Worm (Caenorhabditis elegans) whole organism, mixed stage, embryonic: ENCODE data around the gene ZC21.8.

Experiments used
- M03D4.4 ChIP-seq: sonication (generic microtip); optimal IDR thresholded peaks from 2 replicates; lab custom pipeline; 2017; ENCODE audit warnings: mild to moderate bottlenecking, missing genetic modification characterization, missing compliant biosample characterization
- bed-3 ChIP-seq: fragments of 200-800 bp; sonication (Bioruptor generic); optimal IDR thresholded peaks from 3 replicates; lab custom pipeline; 2018; ENCODE audit warnings: mild to moderate bottlenecking, missing genetic modification characterization, moderate library complexity, missing compliant biosample characterization
- blmp-1 ChIP-seq: fragments of 150-350 bp; optimal IDR thresholded peaks from 2 replicates; lab custom pipeline; 2014; ENCODE audit warnings: missing biosample characterization, missing genetic modification characterization
- ceh-39 ChIP-seq: fragments of 150-350 bp; optimal IDR thresholded peaks from 2 replicates; lab custom pipeline; 2014; ENCODE audit warnings: missing biosample characterization, missing genetic modification characterization
- ceh-43 ChIP-seq: fragments of 200-800 bp; sonication (Bioruptor generic); optimal IDR thresholded peaks from 2 replicates; lab custom pipeline; 2018; ENCODE audit warnings: mild to moderate bottlenecking, missing genetic modification characterization, moderate library complexity, missing compliant biosample characterization
- ceh-83 ChIP-seq: fragments of 200-800 bp; sonication (Bioruptor generic); optimal IDR thresholded peaks from 2 replicates; lab custom pipeline; 2018; ENCODE audit warnings: mild to moderate bottlenecking, missing genetic modification characterization, missing compliant biosample characterization
- ces-1 ChIP-seq: fragments of 150-350 bp; optimal IDR thresholded peaks from 2 replicates; lab custom pipeline; 2014; ENCODE audit warnings: missing biosample characterization, missing genetic modification reagents, missing genetic modification characterization
- drap-1 ChIP-seq: fragments of 200-800 bp; sonication (Bioruptor generic); optimal IDR thresholded peaks from 3 replicates; lab custom pipeline; 2018; ENCODE audit warnings: mild to moderate bottlenecking, missing genetic modification characterization, missing compliant biosample characterization
- elt-1 ChIP-seq: sonication (generic microtip); optimal IDR thresholded peaks from 2 replicates; lab custom pipeline; 2017; ENCODE audit warnings: missing genetic modification characterization, mild to moderate bottlenecking, missing compliant biosample characterization, antibody characterized with exemption, moderate library complexity, borderline replicate concordance; ENCODE audit not compliant: insufficient read depth
- elt-3 ChIP-seq: fragments of 150-350 bp; optimal IDR thresholded peaks from 2 replicates; lab custom pipeline; 2014; ENCODE audit warnings: missing biosample characterization, missing genetic modification characterization
- ham-2 ChIP-seq: fragments of 200-800 bp; sonication (Bioruptor generic); optimal IDR thresholded peaks from 2 replicates; lab custom pipeline; 2018; ENCODE audit warnings: mild to moderate bottlenecking, missing genetic modification characterization, missing compliant biosample characterization
- hlh-1 ChIP-seq: fragments of 150-350 bp; optimal IDR thresholded peaks from 2 replicates; lab custom pipeline; 2014; ENCODE audit warnings: missing biosample characterization, missing genetic modification reagents, missing genetic modification characterization
- lin-13 ChIP-seq: fragments of 150-350 bp; optimal IDR thresholded peaks from 2 replicates; lab custom pipeline; 2014; ENCODE audit warnings: missing biosample characterization, missing genetic modification characterization
- lin-32 ChIP-seq: fragments of 200-800 bp; sonication (Bioruptor generic); optimal IDR thresholded peaks from 2 replicates; lab custom pipeline; 2018; ENCODE audit warnings: mild to moderate bottlenecking, missing genetic modification characterization, missing compliant biosample characterization
- lsy-2 ChIP-seq: fragments of 150-350 bp; optimal IDR thresholded peaks from 2 replicates; lab custom pipeline; 2014; ENCODE audit warnings: missing biosample characterization, missing genetic modification characterization
- mab-5 ChIP-seq: fragments of 150-350 bp; optimal IDR thresholded peaks from 2 replicates; lab custom pipeline; 2014; ENCODE audit warnings: missing biosample characterization, missing genetic modification characterization
- mep-1 ChIP-seq: fragments of 150-350 bp; optimal IDR thresholded peaks from 2 replicates; lab custom pipeline; 2017; ENCODE audit warnings: missing biosample characterization, missing genetic modification reagents, missing genetic modification characterization, inconsistent platforms
- mls-2 ChIP-seq: sonication (generic microtip); optimal IDR thresholded peaks from 2 replicates; lab custom pipeline; 2016; ENCODE audit warnings: mild to moderate bottlenecking, missing genetic modification characterization, moderate library complexity, missing compliant biosample characterization
- nhr-2 ChIP-seq: fragments of 150-350 bp; optimal IDR thresholded peaks from 2 replicates; lab custom pipeline; 2014; ENCODE audit warnings: missing biosample characterization, missing genetic modification characterization
- nhr-237 ChIP-seq: fragments of 150-350 bp; optimal IDR thresholded peaks from 2 replicates; lab custom pipeline; 2014; ENCODE audit warnings: missing biosample characterization, missing genetic modification characterization
- nhr-28 ChIP-seq: fragments of 150-350 bp; optimal IDR thresholded peaks from 2 replicates; lab custom pipeline; 2014; ENCODE audit warnings: missing biosample characterization, missing genetic modification characterization
- nhr-76 ChIP-seq: sonication (generic microtip); optimal IDR thresholded peaks from 2 replicates; lab custom pipeline; 2017; ENCODE audit warnings: missing biosample characterization, missing genetic modification characterization
- pha-4 ChIP-seq: fragments of 150-350 bp; optimal IDR thresholded peaks from 2 replicates; lab custom pipeline; 2018; ENCODE audit warnings: missing biosample characterization, missing genetic modification reagents, missing genetic modification characterization
- sem-2 ChIP-seq: fragments of 200-800 bp; sonication (Bioruptor generic); optimal IDR thresholded peaks from 2 replicates; lab custom pipeline; 2018; ENCODE audit warnings: mild to moderate bottlenecking, missing genetic modification characterization, missing compliant biosample characterization
- snpc-4 ChIP-seq: fragments of 150-350 bp; optimal IDR thresholded peaks from 2 replicates; lab custom pipeline; 2014; ENCODE audit warnings: missing biosample characterization, missing genetic modification characterization
- sptf-1 ChIP-seq: sonication (generic microtip); optimal IDR thresholded peaks from 2 replicates; lab custom pipeline; 2017; ENCODE audit warnings: mild to moderate bottlenecking, missing genetic modification characterization, moderate library complexity, missing compliant biosample characterization
- tbx-8 ChIP-seq: fragments of 200-800 bp; sonication (Bioruptor generic); optimal IDR thresholded peaks from 2 replicates; lab custom pipeline; 2018; ENCODE audit warnings: mild to moderate bottlenecking, missing genetic modification characterization, moderate library complexity, missing compliant biosample characterization
- unc-120 ChIP-seq: sonication (generic microtip); optimal IDR thresholded peaks from 2 replicates; lab custom pipeline; 2017; ENCODE audit warnings: missing genetic modification characterization, missing compliant biosample characterization; ENCODE audit not compliant: poor library complexity, severe bottlenecking
- unc-39 ChIP-seq: fragments of 150-350 bp; optimal IDR thresholded peaks from 2 replicates; lab custom pipeline; 2014; ENCODE audit warnings: missing biosample characterization, missing genetic modification characterization
- unc-62 ChIP-seq: fragments of 150-350 bp; optimal IDR thresholded peaks from 2 replicates; lab custom pipeline; 2014; ENCODE audit warnings: missing biosample characterization, missing genetic modification reagents, missing genetic modification characterization
- zip-8 ChIP-seq: fragments of 150-350 bp; optimal IDR thresholded peaks from 2 replicates; lab custom pipeline; 2014; ENCODE audit warnings: missing biosample characterization, missing genetic modification characterization
- ztf-11 ChIP-seq: fragments of 150-350 bp; optimal IDR thresholded peaks from 2 replicates; lab custom pipeline; 2014; ENCODE audit warnings: missing biosample characterization, missing genetic modification characterization

ZC21.8 gene

DNA sequence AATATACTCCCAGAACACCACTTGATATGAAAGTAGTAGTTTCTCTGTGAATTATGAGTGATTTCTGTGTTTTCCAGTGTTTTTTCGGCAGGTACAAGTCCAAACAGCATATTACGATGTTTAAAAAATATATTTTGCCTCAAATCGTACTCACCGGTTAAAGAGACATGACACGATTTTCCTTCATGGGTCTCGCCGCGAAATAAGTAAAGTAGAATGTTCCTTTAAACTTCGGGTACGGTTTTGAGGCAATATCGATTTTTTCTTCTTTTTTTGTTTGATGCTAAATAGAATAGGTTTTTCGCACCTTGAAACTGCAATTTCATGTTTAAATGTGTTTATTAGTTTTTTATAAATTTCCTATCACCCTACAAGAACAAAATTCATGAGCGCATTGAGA is 27.8 kb downstream of the ZC21.8 start:
- TF ChIP-seq ceh-43 (GFP tag; lab: Kevin White, UChicago): no peak
- no peak for TF ChIP-seq drap-1 (GFP tag; lab: Kevin White, UChicago)
- no peak for TF ChIP-seq snpc-4 (tag; lab: Kevin White, UChicago)
- no peak for TF ChIP-seq mab-5 (tag; lab: Kevin White, UChicago)
- TF ChIP-seq lin-32 (GFP tag; lab: Kevin White, UChicago): no peak
- no peak for TF ChIP-seq hlh-1 (tag; lab: Kevin White, UChicago)
- TF ChIP-seq unc-62: no peak
- TF ChIP-seq nhr-28 (tag; lab: Kevin White, UChicago): no peak
- TF ChIP-seq ceh-83: no peak
- no peak for TF ChIP-seq ceh-39 (tag; lab: Kevin White, UChicago)

DNA sequence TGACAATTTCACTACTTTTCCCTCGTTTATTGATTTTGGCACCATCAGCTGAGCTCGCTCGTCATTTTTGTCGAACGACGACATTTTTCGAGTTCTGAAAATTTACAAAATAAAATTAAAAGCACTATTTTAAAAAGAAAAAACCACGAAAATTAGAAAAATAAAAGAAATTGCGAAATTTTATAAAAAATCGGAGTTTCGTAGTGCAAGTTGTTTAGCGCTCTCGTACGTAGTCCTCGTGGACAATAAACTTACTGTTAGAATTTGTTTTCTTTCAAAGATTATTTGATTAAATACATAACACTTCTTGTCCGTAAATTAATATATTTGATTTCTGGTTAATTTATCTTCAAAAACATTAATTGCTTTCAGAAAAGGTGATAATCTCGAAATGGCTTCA is 29.5 kb downstream of the ZC21.8 start, which contains the start of the genes ess-2 and F42H10.2:
ess-2 (minus strand) TSS at position 99 of the 400 bp plus-strand sequence.
F42H10.2 (plus strand) TSS at position 367 of the 400 bp plus-strand sequence.
- TF ChIP-seq unc-120 (tag; lab: Kevin White, UChicago) (no peak), ces-1 (GFP tag; lab: Kevin White, UChicago) (peak; percentile 23), sptf-1 (tag; lab: Kevin White, UChicago) (no peak), zip-8 (no peak), mab-5 (tag; lab: Kevin White, UChicago) (no peak), sem-2 (no peak), lsy-2 (tag; lab: Kevin White, UChicago) (peak; percentile 23), ztf-11 (tag; lab: Kevin White, UChicago) (no peak), tbx-8 (GFP tag; lab: Kevin White, UChicago) (no peak), snpc-4 (tag; lab: Kevin White, UChicago) (no peak), elt-3 (no peak), mep-1 (tag; lab: Kevin White, UChicago) (peak; percentile 5), M03D4.4 (tag; lab: Kevin White, UChicago) (no peak), unc-39 (tag; lab: Kevin White, UChicago) (no peak), lin-13 (tag; lab: Kevin White, UChicago) (no peak)

DNA sequence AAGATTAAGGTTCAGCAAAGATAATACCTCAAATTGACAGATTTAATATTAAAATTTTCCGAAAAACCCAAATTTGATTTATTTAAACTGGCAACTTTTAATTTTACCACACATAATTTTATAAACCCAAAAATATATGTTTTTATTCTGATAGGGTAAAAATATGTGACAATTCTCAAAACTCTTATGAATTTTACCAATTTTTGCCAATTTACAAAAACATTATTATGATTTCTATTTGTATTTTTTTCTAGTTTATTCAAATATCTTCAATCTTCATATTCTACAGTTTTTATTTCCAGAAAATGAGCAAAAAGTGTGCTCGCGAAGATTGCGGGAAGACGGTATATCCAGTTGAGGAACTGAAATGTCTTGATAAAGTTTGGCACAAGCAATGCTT is 35.9 kb downstream of the ZC21.8 start, which contains the start of gene F42H10.3:
F42H10.3 (plus strand) TSS at position 301 of the 400 bp plus-strand sequence.
- TF ChIP-seq tbx-8 (GFP tag; lab: Kevin White, UChicago): no peak
- TF ChIP-seq pha-4 (tag; lab: Kevin White, UChicago): no peak
- TF ChIP-seq ceh-83: no peak
- no peak for TF ChIP-seq nhr-28 (tag; lab: Kevin White, UChicago)
- no peak for TF ChIP-seq nhr-2 (tag; lab: Kevin White, UChicago)
- no peak for TF ChIP-seq blmp-1
- no peak for TF ChIP-seq bed-3 (GFP tag; lab: Kevin White, UChicago)
- no peak for TF ChIP-seq lsy-2 (tag; lab: Kevin White, UChicago)
- no peak for TF ChIP-seq ham-2 (GFP tag; lab: Kevin White, UChicago)
- TF ChIP-seq elt-1 (tag; lab: Kevin White, UChicago): no peak
- TF ChIP-seq lin-13 (tag; lab: Kevin White, UChicago): no peak
- TF ChIP-seq unc-120 (tag; lab: Kevin White, UChicago): no peak
- no peak for TF ChIP-seq mls-2 (tag; lab: Kevin White, UChicago)
- no peak for TF ChIP-seq zip-8
- no peak for TF ChIP-seq ceh-43 (GFP tag; lab: Kevin White, UChicago)
- TF ChIP-seq ceh-39 (tag; lab: Kevin White, UChicago): no peak
- TF ChIP-seq nhr-237: no peak
- TF ChIP-seq snpc-4 (tag; lab: Kevin White, UChicago): no peak
- no peak for TF ChIP-seq nhr-76 (tag; lab: Kevin White, UChicago)

DNA sequence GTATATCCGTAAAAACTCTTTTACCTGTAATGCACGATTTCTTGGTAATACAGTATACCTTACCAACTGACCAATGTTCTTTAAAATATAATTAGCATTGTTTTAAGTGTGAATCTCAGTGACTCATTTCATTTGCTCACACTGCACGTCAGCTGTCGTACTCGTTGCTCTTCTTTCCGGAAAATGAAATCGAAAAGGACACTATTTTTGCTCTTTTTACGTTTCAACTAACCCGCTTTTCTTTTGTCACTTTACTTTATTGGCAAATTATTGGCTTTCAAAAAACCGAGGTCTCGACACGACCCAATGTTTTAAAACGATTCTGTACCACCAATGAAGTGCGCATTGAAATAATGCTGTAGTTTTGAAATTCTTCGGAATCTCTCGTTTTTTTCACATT is 39.4 kb downstream of the ZC21.8 start, which contains the start of gene F42H10.6:
F42H10.6 (minus strand) TSS at position 101 of the 400 bp plus-strand sequence.
- no peak for TF ChIP-seq nhr-28 (tag; lab: Kevin White, UChicago)
- no peak for TF ChIP-seq tbx-8 (GFP tag; lab: Kevin White, UChicago)
- TF ChIP-seq hlh-1 (tag; lab: Kevin White, UChicago): peak; percentile 85
- no peak for TF ChIP-seq M03D4.4 (tag; lab: Kevin White, UChicago)
- no peak for TF ChIP-seq mep-1 (tag; lab: Kevin White, UChicago)
